Fruit fly (Drosophila melanogaster) whole organism, embryonic: ENCODE results near the gene twr.
A peak's percentile ranks its signal among the peaks of the same experiment; 100 is the strongest.

Experiments
- Ada2b ChIP-seq: fragments of 200-800 bp; sonication (Bioruptor generic); IDR thresholded peaks from 2 replicates; pipeline ENCODE4 v1.3.6; 2022; ENCODE audit warnings: missing biosample characterization, missing genetic modification characterization
- CG10979 ChIP-seq: fragments of 200-800 bp; sonication (Bioruptor generic); optimal IDR thresholded peaks from 2 replicates; lab custom pipeline; 2018; ENCODE audit warnings: missing biosample characterization, mild to moderate bottlenecking, missing genetic modification characterization, moderate library complexity
- CG12071 ChIP-seq: fragments of 200-800 bp; sonication (Bioruptor generic); optimal IDR thresholded peaks from 3 replicates; lab custom pipeline; 2018; ENCODE audit warnings: missing biosample characterization, mild to moderate bottlenecking, missing genetic modification characterization
- CG12104 ChIP-seq: fragments of 200-800 bp; sonication (Bioruptor generic); optimal IDR thresholded peaks from 3 replicates; lab custom pipeline; 2016; ENCODE audit warnings: missing biosample characterization, missing genetic modification characterization
- CG13123 ChIP-seq: fragments of 200-800 bp; sonication (Bioruptor generic); optimal IDR thresholded peaks from 2 replicates; lab custom pipeline; 2016; ENCODE audit warnings: missing biosample characterization, missing genetic modification characterization
- CG15073 ChIP-seq: fragments of 200-800 bp; sonication (Bioruptor generic); optimal IDR thresholded peaks from 2 replicates; lab custom pipeline; 2016; ENCODE audit warnings: missing biosample characterization, missing genetic modification characterization
- CG16863 ChIP-seq: fragments of 200-800 bp; sonication (Bioruptor generic); optimal IDR thresholded peaks from 3 replicates; lab custom pipeline; 2016; ENCODE audit warnings: missing biosample characterization, missing genetic modification characterization
- CG17612 ChIP-seq: fragments of 200-800 bp; sonication (Bioruptor generic); IDR thresholded peaks from 2 replicates; pipeline ENCODE4 v1.3.6; 2022; ENCODE audit warnings: missing biosample characterization, missing genetic modification characterization
- CG18599 ChIP-seq: fragments of 200-800 bp; sonication (Bioruptor generic); optimal IDR thresholded peaks from 3 replicates; lab custom pipeline; 2017; ENCODE audit warnings: missing biosample characterization, missing genetic modification characterization, mild to moderate bottlenecking, moderate library complexity, missing genetic modification reagents
- CG31388 ChIP-seq: fragments of 200-800 bp; sonication (Bioruptor generic); optimal IDR thresholded peaks from 2 replicates; lab custom pipeline; 2016; ENCODE audit warnings: missing biosample characterization, missing genetic modification characterization
- CG32772 ChIP-seq: fragments of 200-800 bp; sonication (Bioruptor generic); IDR thresholded peaks from 2 replicates; pipeline ENCODE4 v1.3.6; 2022; ENCODE audit warnings: missing biosample characterization, missing genetic modification characterization
- CG3281 ChIP-seq: fragments of 200-800 bp; sonication (Bioruptor generic); optimal IDR thresholded peaks from 3 replicates; lab custom pipeline; 2017; ENCODE audit warnings: missing biosample characterization, mild to moderate bottlenecking, missing genetic modification characterization
- CG33213 ChIP-seq: fragments of 200-800 bp; sonication (Bioruptor generic); optimal IDR thresholded peaks from 3 replicates; lab custom pipeline; 2016; ENCODE audit warnings: missing biosample characterization, missing genetic modification characterization
- CG33557 ChIP-seq: fragments of 200-800 bp; sonication (Bioruptor generic); optimal IDR thresholded peaks from 2 replicates; lab custom pipeline; 2019; ENCODE audit warnings: missing biosample characterization, mild to moderate bottlenecking, missing genetic modification characterization, moderate library complexity
- CG4282 ChIP-seq: fragments of 200-800 bp; sonication (Bioruptor generic); optimal IDR thresholded peaks from 2 replicates; lab custom pipeline; 2016; ENCODE audit warnings: missing biosample characterization, missing genetic modification characterization
- CG4360 ChIP-seq: fragments of 200-800 bp; sonication (Bioruptor generic); IDR thresholded peaks from 2 replicates; pipeline ENCODE4 v1.3.6; 2022; ENCODE audit warnings: missing biosample characterization, missing genetic modification characterization
- CG6791 ChIP-seq: fragments of 200-800 bp; sonication (Bioruptor generic); IDR thresholded peaks from 3 replicates; pipeline ENCODE4 v1.3.6; 2022; ENCODE audit warnings: missing biosample characterization, missing genetic modification characterization; ENCODE audit not compliant: partially characterized antibody
- CG6854 ChIP-seq: fragments of 200-800 bp; sonication (Bioruptor generic); optimal IDR thresholded peaks from 3 replicates; lab custom pipeline; 2017; ENCODE audit warnings: missing biosample characterization, mild to moderate bottlenecking, missing genetic modification characterization
- CG7928 ChIP-seq: fragments of 200-800 bp; sonication (Bioruptor generic); optimal IDR thresholded peaks from 2 replicates; lab custom pipeline; 2017; ENCODE audit warnings: missing biosample characterization, mild to moderate bottlenecking, missing genetic modification characterization
- CG7987 ChIP-seq: fragments of 200-800 bp; sonication (Bioruptor generic); optimal IDR thresholded peaks from 2 replicates; lab custom pipeline; 2018; ENCODE audit warnings: missing biosample characterization, mild to moderate bottlenecking, missing genetic modification characterization, moderate library complexity
- CG8089 ChIP-seq: fragments of 200-800 bp; sonication (Bioruptor generic); optimal IDR thresholded peaks from 3 replicates; lab custom pipeline; 2016; ENCODE audit warnings: missing biosample characterization, missing genetic modification characterization
- CG8478 ChIP-seq: fragments of >200 bp; optimal IDR thresholded peaks from 2 replicates; lab custom pipeline; 2018
- CTCF ChIP-seq: fragments of 200-800 bp; sonication (Bioruptor generic); optimal IDR thresholded peaks from 2 replicates; lab custom pipeline; 2017; ENCODE audit warnings: missing biosample characterization, mild to moderate bottlenecking, missing genetic modification characterization, moderate library complexity
- CoRest ChIP-seq: fragments of 200-800 bp; sonication (Bioruptor generic); optimal IDR thresholded peaks from 3 replicates; lab custom pipeline; 2018; ENCODE audit warnings: missing biosample characterization, mild to moderate bottlenecking, missing genetic modification characterization, moderate library complexity
- CrebB ChIP-seq: fragments of 200-800 bp; sonication (Bioruptor generic); optimal IDR thresholded peaks from 3 replicates; lab custom pipeline; 2018; ENCODE audit warnings: missing biosample characterization, mild to moderate bottlenecking, missing genetic modification characterization
- E2f1 ChIP-seq: fragments of 200-800 bp; sonication (Bioruptor generic); IDR thresholded peaks from 2 replicates; pipeline ENCODE4 v1.3.6; 2022; ENCODE audit warnings: missing biosample characterization, missing genetic modification characterization
- Ets97D ChIP-seq: fragments of 200-800 bp; sonication (Bioruptor generic); optimal IDR thresholded peaks from 3 replicates; lab custom pipeline; 2016; ENCODE audit warnings: missing biosample characterization, missing genetic modification characterization
- Gsc ChIP-seq: fragments of 200-800 bp; sonication (Bioruptor generic); IDR thresholded peaks from 2 replicates; pipeline ENCODE4 v1.3.6; 2022; ENCODE audit warnings: missing biosample characterization, missing genetic modification characterization
- HHEX ChIP-seq: fragments of 200-800 bp; sonication (Bioruptor generic); optimal IDR thresholded peaks from 3 replicates; lab custom pipeline; 2017; ENCODE audit warnings: missing biosample characterization, mild to moderate bottlenecking, missing genetic modification characterization, missing genetic modification reagents
- HLH54F ChIP-seq: fragments of 200-800 bp; sonication (Bioruptor generic); optimal IDR thresholded peaks from 3 replicates; lab custom pipeline; 2016; ENCODE audit warnings: missing biosample characterization, missing genetic modification characterization
- MBD-R2 ChIP-seq: fragments of 200-800 bp; sonication (Bioruptor generic); IDR thresholded peaks from 2 replicates; pipeline ENCODE4 v1.3.6; 2022; ENCODE audit warnings: missing biosample characterization, missing genetic modification characterization
- Mad ChIP-seq: fragments of 200-800 bp; sonication (Bioruptor generic); optimal IDR thresholded peaks from 2 replicates; lab custom pipeline; 2016; ENCODE audit warnings: missing biosample characterization, missing genetic modification characterization
- Meics ChIP-seq: fragments of 200-800 bp; sonication (Bioruptor generic); optimal IDR thresholded peaks from 2 replicates; lab custom pipeline; 2017; ENCODE audit warnings: missing biosample characterization, mild to moderate bottlenecking, missing genetic modification characterization
- PHDP ChIP-seq: fragments of 200-800 bp; sonication (Bioruptor generic); optimal IDR thresholded peaks from 3 replicates; lab custom pipeline; 2018; ENCODE audit warnings: missing biosample characterization, mild to moderate bottlenecking, missing genetic modification characterization, moderate library complexity
- Ptx1 ChIP-seq: fragments of 200-800 bp; sonication (Bioruptor generic); IDR thresholded peaks from 2 replicates; pipeline ENCODE4 v1.3.6; 2022; ENCODE audit warnings: missing biosample characterization, missing genetic modification characterization
- TFAM ChIP-seq: fragments of 200-800 bp; sonication (Bioruptor generic); optimal IDR thresholded peaks from 2 replicates; lab custom pipeline; 2017; ENCODE audit warnings: missing biosample characterization, missing genetic modification characterization, inconsistent platforms
- Taf1 ChIP-seq: fragments of 200-800 bp; sonication (Bioruptor generic); IDR thresholded peaks from 2 replicates; pipeline ENCODE4 v1.3.6; 2022; ENCODE audit warnings: missing biosample characterization, missing genetic modification characterization
- Vsx1 ChIP-seq: fragments of 200-800 bp; sonication (Bioruptor generic); optimal IDR thresholded peaks from 2 replicates; lab custom pipeline; 2017; ENCODE audit warnings: missing biosample characterization, mild to moderate bottlenecking, missing genetic modification characterization, missing genetic modification reagents
- bigmax ChIP-seq: fragments of 200-800 bp; sonication (Bioruptor generic); optimal IDR thresholded peaks from 2 replicates; lab custom pipeline; 2018; ENCODE audit warnings: missing biosample characterization, mild to moderate bottlenecking, missing genetic modification characterization
- crol ChIP-seq: fragments of 200-800 bp; sonication (Bioruptor generic); IDR thresholded peaks from 2 replicates; pipeline ENCODE4 v1.3.6; 2022; ENCODE audit warnings: missing biosample characterization, missing genetic modification characterization
- dimm ChIP-seq: fragments of 200-800 bp; sonication (Bioruptor generic); IDR thresholded peaks from 2 replicates; pipeline ENCODE4 v1.3.6; 2022; ENCODE audit warnings: missing biosample characterization, missing genetic modification characterization
- ham ChIP-seq: fragments of 200-800 bp; sonication (Bioruptor generic); IDR thresholded peaks from 2 replicates; pipeline ENCODE4 v1.3.6; 2022; ENCODE audit warnings: missing biosample characterization, missing genetic modification characterization
- hb ChIP-seq: fragments of 200-800 bp; sonication (Bioruptor generic); IDR thresholded peaks from 3 replicates; pipeline ENCODE4 v1.3.6; 2022; ENCODE audit warnings: missing biosample characterization, missing genetic modification characterization; ENCODE audit not compliant: partially characterized antibody
- her ChIP-seq: fragments of 200-800 bp; sonication (Bioruptor generic); optimal IDR thresholded peaks from 2 replicates; lab custom pipeline; 2016; ENCODE audit warnings: missing biosample characterization, missing genetic modification characterization
- lmd ChIP-seq: fragments of 200-800 bp; sonication (Bioruptor generic); IDR thresholded peaks from 2 replicates; pipeline ENCODE4 v1.3.6; 2022; ENCODE audit warnings: missing biosample characterization, missing genetic modification characterization
- peb ChIP-seq: fragments of 200-800 bp; sonication (Bioruptor generic); IDR thresholded peaks from 2 replicates; pipeline ENCODE4 v1.3.6; 2022; ENCODE audit warnings: missing biosample characterization, missing genetic modification characterization
- row ChIP-seq: fragments of 200-800 bp; sonication (Bioruptor generic); IDR thresholded peaks from 3 replicates; pipeline ENCODE4 v1.3.6; 2022; ENCODE audit warnings: missing biosample characterization, missing genetic modification characterization
- scrt ChIP-seq: fragments of 200-800 bp; sonication (Bioruptor generic); optimal IDR thresholded peaks from 2 replicates; lab custom pipeline; 2018; ENCODE audit warnings: missing biosample characterization, mild to moderate bottlenecking, missing genetic modification characterization, moderate library complexity
- sima ChIP-seq: fragments of 200-800 bp; sonication (Bioruptor generic); optimal IDR thresholded peaks from 2 replicates; lab custom pipeline; 2016; ENCODE audit warnings: missing biosample characterization, missing genetic modification characterization
- ssp ChIP-seq: fragments of 200-800 bp; sonication (Bioruptor generic); IDR thresholded peaks from 2 replicates; pipeline ENCODE4 v1.3.6; 2022; ENCODE audit warnings: missing biosample characterization, missing genetic modification characterization
- tgo ChIP-seq: fragments of 200-800 bp; sonication (Bioruptor generic); IDR thresholded peaks from 3 replicates; pipeline ENCODE4 v1.3.6; 2022; ENCODE audit warnings: missing biosample characterization, missing genetic modification characterization
- tup ChIP-seq: fragments of 200-800 bp; sonication (Bioruptor generic); optimal IDR thresholded peaks from 2 replicates; lab custom pipeline; 2016; ENCODE audit warnings: missing biosample characterization, mild to moderate bottlenecking, missing genetic modification characterization, moderate library complexity
- usp ChIP-seq: fragments of >200 bp; optimal IDR thresholded peaks from 2 replicates; lab custom pipeline; 2017; ENCODE audit warnings: missing biosample characterization, missing genetic modification characterization
- vnd ChIP-seq: fragments of 200-800 bp; sonication (Bioruptor generic); IDR thresholded peaks from 3 replicates; pipeline ENCODE4 v1.3.6; 2022; ENCODE audit warnings: missing biosample characterization, missing genetic modification characterization; ENCODE audit not compliant: partially characterized antibody

The twr gene

dm6 chr3R:6659941-6660340, 2.3 kb downstream of the twr start, which contains the start of gene agt (continued):
- TF ChIP-seq CG6854 (GFP tag; lab: Kevin White, UChicago) (no peak), CrebB (tag; lab: Kevin White, UChicago) (no peak), CG17612 (GFP tag; lab: Robert Waterston, UW) (no peak), tgo (GFP tag; lab: Robert Waterston, UW) (no peak), Ets97D (GFP tag; lab: Kevin White, UChicago) (peak; percentile 56), CG32772 (GFP tag; lab: Robert Waterston, UW) (no peak), Mad (GFP tag; lab: Kevin White, UChicago) (no peak), E2f1 (GFP tag; lab: Robert Waterston, UW) (no peak), CG10979 (tag; lab: Kevin White, UChicago) (peak; percentile 14), her (GFP tag; lab: Kevin White, UChicago) (peak; percentile 61), HLH54F (GFP tag; lab: Kevin White, UChicago) (no peak), CG8089 (no peak), crol (GFP tag; lab: Robert Waterston, UW) (no peak), CoRest (tag; lab: Kevin White, UChicago) (peak; percentile 52), CTCF (GFP tag; lab: Kevin White, UChicago) (peak; percentile 71), CG8478 (lab: Kevin White, UChicago) (no peak), scrt (no peak), ssp (GFP tag; lab: Robert Waterston, UW) (no peak), CG16863 (GFP tag; lab: Kevin White, UChicago) (no peak), PHDP (tag; lab: Kevin White, UChicago) (no peak), CG13123 (GFP tag; lab: Kevin White, UChicago) (no peak), Vsx1 (no peak), CG12071 (GFP tag; lab: Kevin White, UChicago) (no peak), CG7928 (no peak), CG12104 (GFP tag; lab: Kevin White, UChicago) (no peak), CG33557 (GFP tag; lab: Kevin White, UChicago) (no peak), CG3281 (no peak), dimm (GFP tag; lab: Robert Waterston, UW) (no peak), peb (no peak), CG6791 (GFP tag; lab: Robert Waterston, UW) (no peak; the same call in 2 of the 3 replicates), bigmax (GFP tag; lab: Kevin White, UChicago) (no peak), HHEX (GFP tag; lab: Kevin White, UChicago) (no peak), Ptx1 (no peak), CG18599 (GFP tag; lab: Kevin White, UChicago) (no peak), Ada2b (GFP tag; lab: Robert Waterston, UW) (no peak), lmd (GFP tag; lab: Robert Waterston, UW) (no peak), CG7987 (GFP tag; lab: Kevin White, UChicago) (no peak), CG4360 (GFP tag; lab: Robert Waterston, UW) (no peak), sima (GFP tag; lab: Kevin White, UChicago) (no peak), MBD-R2 (GFP tag; lab: Robert Waterston, UW) (peak; percentile 96), Gsc (no peak), CG33213 (GFP tag; lab: Kevin White, UChicago) (peak; percentile 26), vnd (GFP tag; lab: Robert Waterston, UW) (no peak), hb (GFP tag; lab: Robert Waterston, UW) (no peak), Taf1 (no peak), Meics (GFP tag; lab: Kevin White, UChicago) (no peak), tup (GFP tag; lab: Kevin White, UChicago) (no peak), ham (GFP tag; lab: Robert Waterston, UW) (no peak), row (GFP tag; lab: Robert Waterston, UW) (peak; percentile 48; the same call in 2 of the 3 replicates), usp (GFP tag; lab: Kevin White, UChicago) (no peak), CG31388 (GFP tag; lab: Kevin White, UChicago) (no peak), CG4282 (GFP tag; lab: Kevin White, UChicago) (no peak), CG15073 (GFP tag; lab: Kevin White, UChicago) (no peak), TFAM (GFP tag; lab: Kevin White, UChicago) (no peak)
